Worm (Caenorhabditis elegans) whole organism, mixed stage, embryonic: ENCODE measurements around the gene ZK742.3.

Experiments used
- M03D4.4 ChIP-seq: sonication (generic microtip); optimal IDR thresholded peaks from 2 replicates; lab custom pipeline; 2017; ENCODE audit warnings: mild to moderate bottlenecking, missing genetic modification characterization, missing compliant biosample characterization
- bed-3 ChIP-seq: fragments of 200-800 bp; sonication (Bioruptor generic); optimal IDR thresholded peaks from 3 replicates; lab custom pipeline; 2018; ENCODE audit warnings: mild to moderate bottlenecking, missing genetic modification characterization, moderate library complexity, missing compliant biosample characterization
- blmp-1 ChIP-seq: fragments of 150-350 bp; optimal IDR thresholded peaks from 2 replicates; lab custom pipeline; 2014; ENCODE audit warnings: missing biosample characterization, missing genetic modification characterization
- ceh-39 ChIP-seq: fragments of 150-350 bp; optimal IDR thresholded peaks from 2 replicates; lab custom pipeline; 2014; ENCODE audit warnings: missing biosample characterization, missing genetic modification characterization
- ceh-43 ChIP-seq: fragments of 200-800 bp; sonication (Bioruptor generic); optimal IDR thresholded peaks from 2 replicates; lab custom pipeline; 2018; ENCODE audit warnings: mild to moderate bottlenecking, missing genetic modification characterization, moderate library complexity, missing compliant biosample characterization
- ceh-83 ChIP-seq: fragments of 200-800 bp; sonication (Bioruptor generic); optimal IDR thresholded peaks from 2 replicates; lab custom pipeline; 2018; ENCODE audit warnings: mild to moderate bottlenecking, missing genetic modification characterization, missing compliant biosample characterization
- ces-1 ChIP-seq: fragments of 150-350 bp; optimal IDR thresholded peaks from 2 replicates; lab custom pipeline; 2014; ENCODE audit warnings: missing biosample characterization, missing genetic modification reagents, missing genetic modification characterization
- cnd-1 ChIP-seq: fragments of 200-800 bp; sonication (Bioruptor generic); optimal IDR thresholded peaks from 2 replicates; lab custom pipeline; 2018; ENCODE audit warnings: mild to moderate bottlenecking, missing genetic modification characterization, missing compliant biosample characterization
- drap-1 ChIP-seq: fragments of 200-800 bp; sonication (Bioruptor generic); optimal IDR thresholded peaks from 3 replicates; lab custom pipeline; 2018; ENCODE audit warnings: mild to moderate bottlenecking, missing genetic modification characterization, missing compliant biosample characterization
- elt-1 ChIP-seq: sonication (generic microtip); optimal IDR thresholded peaks from 2 replicates; lab custom pipeline; 2017; ENCODE audit warnings: missing genetic modification characterization, mild to moderate bottlenecking, missing compliant biosample characterization, antibody characterized with exemption, moderate library complexity, borderline replicate concordance; ENCODE audit not compliant: insufficient read depth
- elt-3 ChIP-seq: fragments of 150-350 bp; optimal IDR thresholded peaks from 2 replicates; lab custom pipeline; 2014; ENCODE audit warnings: missing biosample characterization, missing genetic modification characterization
- flh-1 ChIP-seq: fragments of 200-800 bp; sonication (Bioruptor generic); optimal IDR thresholded peaks from 2 replicates; lab custom pipeline; 2018; ENCODE audit warnings: mild to moderate bottlenecking, missing genetic modification characterization, moderate library complexity, missing compliant biosample characterization
- ham-2 ChIP-seq: fragments of 200-800 bp; sonication (Bioruptor generic); optimal IDR thresholded peaks from 2 replicates; lab custom pipeline; 2018; ENCODE audit warnings: mild to moderate bottlenecking, missing genetic modification characterization, missing compliant biosample characterization
- hlh-1 ChIP-seq: fragments of 150-350 bp; optimal IDR thresholded peaks from 2 replicates; lab custom pipeline; 2014; ENCODE audit warnings: missing biosample characterization, missing genetic modification reagents, missing genetic modification characterization
- lin-13 ChIP-seq: fragments of 150-350 bp; optimal IDR thresholded peaks from 2 replicates; lab custom pipeline; 2014; ENCODE audit warnings: missing biosample characterization, missing genetic modification characterization
- lin-32 ChIP-seq: fragments of 200-800 bp; sonication (Bioruptor generic); optimal IDR thresholded peaks from 2 replicates; lab custom pipeline; 2018; ENCODE audit warnings: mild to moderate bottlenecking, missing genetic modification characterization, missing compliant biosample characterization
- lsy-2 ChIP-seq: fragments of 150-350 bp; optimal IDR thresholded peaks from 2 replicates; lab custom pipeline; 2014; ENCODE audit warnings: missing biosample characterization, missing genetic modification characterization
- mab-5 ChIP-seq: fragments of 150-350 bp; optimal IDR thresholded peaks from 2 replicates; lab custom pipeline; 2014; ENCODE audit warnings: missing biosample characterization, missing genetic modification characterization
- mls-2 ChIP-seq: sonication (generic microtip); optimal IDR thresholded peaks from 2 replicates; lab custom pipeline; 2016; ENCODE audit warnings: mild to moderate bottlenecking, missing genetic modification characterization, moderate library complexity, missing compliant biosample characterization
- nhr-12 ChIP-seq: fragments of 150-350 bp; optimal IDR thresholded peaks from 2 replicates; lab custom pipeline; 2014; ENCODE audit warnings: missing biosample characterization, missing genetic modification characterization
- nhr-2 ChIP-seq: fragments of 150-350 bp; optimal IDR thresholded peaks from 2 replicates; lab custom pipeline; 2014; ENCODE audit warnings: missing biosample characterization, missing genetic modification characterization
- nhr-237 ChIP-seq: fragments of 150-350 bp; optimal IDR thresholded peaks from 2 replicates; lab custom pipeline; 2014; ENCODE audit warnings: missing biosample characterization, missing genetic modification characterization
- nhr-28 ChIP-seq: fragments of 150-350 bp; optimal IDR thresholded peaks from 2 replicates; lab custom pipeline; 2014; ENCODE audit warnings: missing biosample characterization, missing genetic modification characterization
- nhr-76 ChIP-seq: sonication (generic microtip); optimal IDR thresholded peaks from 2 replicates; lab custom pipeline; 2017; ENCODE audit warnings: missing biosample characterization, missing genetic modification characterization
- pha-4 ChIP-seq: fragments of 150-350 bp; optimal IDR thresholded peaks from 2 replicates; lab custom pipeline; 2018; ENCODE audit warnings: missing biosample characterization, missing genetic modification reagents, missing genetic modification characterization
- sem-2 ChIP-seq: fragments of 200-800 bp; sonication (Bioruptor generic); optimal IDR thresholded peaks from 2 replicates; lab custom pipeline; 2018; ENCODE audit warnings: mild to moderate bottlenecking, missing genetic modification characterization, missing compliant biosample characterization
- snpc-4 ChIP-seq: fragments of 150-350 bp; optimal IDR thresholded peaks from 2 replicates; lab custom pipeline; 2014; ENCODE audit warnings: missing biosample characterization, missing genetic modification characterization
- sptf-1 ChIP-seq: sonication (generic microtip); optimal IDR thresholded peaks from 2 replicates; lab custom pipeline; 2017; ENCODE audit warnings: mild to moderate bottlenecking, missing genetic modification characterization, moderate library complexity, missing compliant biosample characterization
- tbx-8 ChIP-seq: fragments of 200-800 bp; sonication (Bioruptor generic); optimal IDR thresholded peaks from 2 replicates; lab custom pipeline; 2018; ENCODE audit warnings: mild to moderate bottlenecking, missing genetic modification characterization, moderate library complexity, missing compliant biosample characterization
- unc-120 ChIP-seq: sonication (generic microtip); optimal IDR thresholded peaks from 2 replicates; lab custom pipeline; 2017; ENCODE audit warnings: missing genetic modification characterization, missing compliant biosample characterization; ENCODE audit not compliant: poor library complexity, severe bottlenecking
- unc-39 ChIP-seq: fragments of 150-350 bp; optimal IDR thresholded peaks from 2 replicates; lab custom pipeline; 2014; ENCODE audit warnings: missing biosample characterization, missing genetic modification characterization
- unc-62 ChIP-seq: fragments of 150-350 bp; optimal IDR thresholded peaks from 2 replicates; lab custom pipeline; 2014; ENCODE audit warnings: missing biosample characterization, missing genetic modification reagents, missing genetic modification characterization
- zip-8 ChIP-seq: fragments of 150-350 bp; optimal IDR thresholded peaks from 2 replicates; lab custom pipeline; 2014; ENCODE audit warnings: missing biosample characterization, missing genetic modification characterization
- ztf-11 ChIP-seq: fragments of 150-350 bp; optimal IDR thresholded peaks from 2 replicates; lab custom pipeline; 2014; ENCODE audit warnings: missing biosample characterization, missing genetic modification characterization

Gene ZK742.3

ce11 chrV:7809320-7810256 lies at the start of gene ZK742.3:
Gene ZK742.3 (minus strand): TSS chrV:7809912.
- no peak for TF ChIP-seq unc-62 (GFP tag; lab: Kevin White, UChicago)

- TF ChIP-seq ces-1 (GFP tag; lab: Kevin White, UChicago) (no peak), unc-62 (GFP tag; lab: Kevin White, UChicago) (no peak), tbx-8 (no peak), cnd-1 (tag; lab: Kevin White, UChicago) (no peak), sem-2 (GFP tag; lab: Kevin White, UChicago) (no peak), ceh-83 (GFP tag; lab: Kevin White, UChicago) (no peak), ham-2 (GFP tag; lab: Kevin White, UChicago) (no peak), blmp-1 (tag; lab: Kevin White, UChicago) (no peak), elt-1 (tag; lab: Kevin White, UChicago) (no peak), pha-4 (tag; lab: Kevin White, UChicago) (no peak), mls-2 (no peak), nhr-237 (tag; lab: Kevin White, UChicago) (no peak), elt-3 (tag; lab: Kevin White, UChicago) (no peak), zip-8 (tag; lab: Kevin White, UChicago) (no peak)
- TF ChIP-seq, all 35 proteins: peak for 0
Measured at ce11 chrV:7857931-7858330, 48.2 kb upstream of the ZK742.3 start, which contains the start of gene C37C3.1. Gene C37C3.1 (plus strand): TSS chrV:7857963.

- TF ChIP-seq M03D4.4 (no peak), nhr-12 (tag; lab: Kevin White, UChicago) (no peak), ces-1 (GFP tag; lab: Kevin White, UChicago) (no peak), mls-2 (no peak), nhr-28 (tag; lab: Kevin White, UChicago) (no peak), lin-13 (tag; lab: Kevin White, UChicago) (no peak), lin-32 (GFP tag; lab: Kevin White, UChicago) (no peak), nhr-2 (no peak), tbx-8 (no peak), elt-1 (tag; lab: Kevin White, UChicago) (no peak), hlh-1 (tag; lab: Kevin White, UChicago) (no peak), ham-2 (GFP tag; lab: Kevin White, UChicago) (no peak), bed-3 (GFP tag; lab: Kevin White, UChicago) (no peak), blmp-1 (tag; lab: Kevin White, UChicago) (no peak), zip-8 (tag; lab: Kevin White, UChicago) (no peak), unc-62 (GFP tag; lab: Kevin White, UChicago) (no peak), mab-5 (tag; lab: Kevin White, UChicago) (no peak), flh-1 (GFP tag; lab: Kevin White, UChicago) (no peak), nhr-237 (tag; lab: Kevin White, UChicago) (no peak)
Measured at ce11 chrV:7856641-7857040, 46.9 kb upstream of the ZK742.3 start.

- TF ChIP-seq ces-1 (GFP tag; lab: Kevin White, UChicago) (no peak), ztf-11 (no peak)
Measured at ce11 chrV:7855382-7855994, 45.8 kb upstream of the ZK742.3 start, which contains the start of gene C37C3.2. Gene C37C3.2 (plus strand): TSS chrV:7855944.

- no peak for TF ChIP-seq hlh-1 (tag; lab: Kevin White, UChicago)
- peak; percentile 46 for TF ChIP-seq unc-62 (GFP tag; lab: Kevin White, UChicago)
- TF ChIP-seq ces-1 (GFP tag; lab: Kevin White, UChicago): peak; percentile 49
- peak; percentile 49 for TF ChIP-seq nhr-237 (tag; lab: Kevin White, UChicago)
- no peak for TF ChIP-seq unc-39 (tag; lab: Kevin White, UChicago)
- no peak for TF ChIP-seq nhr-28 (tag; lab: Kevin White, UChicago)
- TF ChIP-seq ceh-83 (GFP tag; lab: Kevin White, UChicago): no peak
- no peak for TF ChIP-seq cnd-1 (tag; lab: Kevin White, UChicago)
- TF ChIP-seq sptf-1 (tag; lab: Kevin White, UChicago): no peak
- TF ChIP-seq snpc-4 (tag; lab: Kevin White, UChicago): no peak
- TF ChIP-seq zip-8 (tag; lab: Kevin White, UChicago): no peak
- TF ChIP-seq elt-3 (tag; lab: Kevin White, UChicago): no peak
- TF ChIP-seq ham-2 (GFP tag; lab: Kevin White, UChicago): peak; percentile 66
- no peak for TF ChIP-seq drap-1
- TF ChIP-seq ceh-39 (tag; lab: Kevin White, UChicago): no peak
- no peak for TF ChIP-seq bed-3 (GFP tag; lab: Kevin White, UChicago)
- peak; percentile 75 for TF ChIP-seq pha-4 (tag; lab: Kevin White, UChicago)
- no peak for TF ChIP-seq flh-1 (GFP tag; lab: Kevin White, UChicago)
- no peak for TF ChIP-seq nhr-12 (tag; lab: Kevin White, UChicago)
- TF ChIP-seq unc-120 (tag; lab: Kevin White, UChicago): peak; percentile 47
- no peak for TF ChIP-seq sem-2 (GFP tag; lab: Kevin White, UChicago)
- TF ChIP-seq blmp-1 (tag; lab: Kevin White, UChicago): peak; percentile 2
- TF ChIP-seq ceh-43 (GFP tag; lab: Kevin White, UChicago): no peak
- TF ChIP-seq tbx-8: no peak
- TF ChIP-seq nhr-76 (tag; lab: Kevin White, UChicago): no peak
- TF ChIP-seq nhr-2: no peak
- no peak for TF ChIP-seq lin-13 (tag; lab: Kevin White, UChicago)
- no peak for TF ChIP-seq mls-2
- peak; percentile 51 for TF ChIP-seq lsy-2
- TF ChIP-seq M03D4.4: no peak
- no peak for TF ChIP-seq ztf-11
- TF ChIP-seq mab-5 (tag; lab: Kevin White, UChicago): no peak
Measured at ce11 chrV:7854603-7855002, 44.9 kb upstream of the ZK742.3 start, which contains the start of the genes C37C3.9 and C37C3.18. Gene C37C3.9 (minus strand): TSS chrV:7854700. Gene C37C3.18 (plus strand): TSS chrV:7854993.
